Worm (Caenorhabditis elegans) whole organism, L1 larva: ENCODE results near the gene mig-38.
A peak's percentile ranks its signal among the peaks of the same experiment; 100 is the strongest.

Experiments used
- C16A3.4 ChIP-seq: fragments of 150-350 bp; optimal IDR thresholded peaks from 2 replicates; lab custom pipeline; 2014; ENCODE audit warnings: missing biosample characterization, missing genetic modification characterization
- blmp-1 ChIP-seq: fragments of 150-350 bp; optimal IDR thresholded peaks from 2 replicates; lab custom pipeline; 2014; ENCODE audit warnings: missing biosample characterization, missing genetic modification characterization
- dpl-1 ChIP-seq, 3 experiments: fragments of 150-350 bp in 2 of 3; sonication (generic microtip) in 1 of 3; optimal IDR thresholded peaks; 2 replicates each; lab custom pipeline; 2014 to 2017; ENCODE audit warnings: missing biosample characterization in 3 of 3, missing genetic modification characterization in 3 of 3, missing genetic modification reagents in 3 of 3
- dsc-1 ChIP-seq: sonication (generic microtip); optimal IDR thresholded peaks from 2 replicates; lab custom pipeline; 2016; ENCODE audit warnings: mild to moderate bottlenecking, missing genetic modification characterization, missing compliant biosample characterization
- efl-3 ChIP-seq: fragments of 200-800 bp; sonication (Bioruptor generic); optimal IDR thresholded peaks from 2 replicates; lab custom pipeline; 2018; ENCODE audit warnings: mild to moderate bottlenecking, missing genetic modification characterization, missing compliant biosample characterization
- elt-2 ChIP-seq: sonication (generic microtip); optimal IDR thresholded peaks from 2 replicates; lab custom pipeline; 2016; ENCODE audit warnings: missing genetic modification characterization, mild to moderate bottlenecking, inconsistent platforms, missing compliant biosample characterization, missing genetic modification reagents
- elt-3 ChIP-seq, 6 experiments: fragments of 150-350 bp in 1 of 6; sonication (generic microtip); optimal IDR thresholded peaks; 2 replicates each; lab custom pipeline; 2017 to 2018; ENCODE audit warnings: missing biosample characterization in 6 of 6, missing genetic modification characterization in 6 of 6, inconsistent platforms in 1 of 6
- ets-5 ChIP-seq: fragments of 200-800 bp; sonication (Bioruptor generic); IDR thresholded peaks from 2 replicates; pipeline ENCODE4 v1.3.6; 2022; ENCODE audit warnings: missing genetic modification characterization, missing compliant biosample characterization
- fkh-10 ChIP-seq: sonication (generic microtip); optimal IDR thresholded peaks from 2 replicates; lab custom pipeline; 2017; ENCODE audit warnings: missing biosample characterization, missing genetic modification reagents, missing genetic modification characterization
- fkh-8 ChIP-seq: sonication (generic microtip); optimal IDR thresholded peaks from 2 replicates; lab custom pipeline; 2016; ENCODE audit warnings: mild to moderate bottlenecking, missing genetic modification characterization, missing compliant biosample characterization
- hpl-2 ChIP-seq: fragments of 150-350 bp; optimal IDR thresholded peaks from 2 replicates; lab custom pipeline; 2014; ENCODE audit warnings: missing biosample characterization, missing genetic modification reagents, missing genetic modification characterization
- irx-1 ChIP-seq: sonication (generic microtip); optimal IDR thresholded peaks from 2 replicates; lab custom pipeline; 2016; ENCODE audit warnings: missing genetic modification characterization, missing compliant biosample characterization
- isw-1 ChIP-seq: fragments of 200-800 bp; sonication (Bioruptor generic); IDR thresholded peaks from 2 replicates; pipeline ENCODE4 v1.3.6; 2022; ENCODE audit warnings: missing genetic modification characterization, missing compliant biosample characterization
- lin-13 ChIP-seq: fragments of 150-350 bp; optimal IDR thresholded peaks from 2 replicates; lab custom pipeline; 2014; ENCODE audit warnings: missing biosample characterization, missing genetic modification reagents, missing genetic modification characterization
- lin-14 ChIP-seq: fragments of 200-800 bp; sonication (Bioruptor generic); optimal IDR thresholded peaks from 2 replicates; lab custom pipeline; 2018; ENCODE audit warnings: mild to moderate bottlenecking, missing genetic modification characterization, moderate library complexity, missing compliant biosample characterization
- lin-39 ChIP-seq: fragments of 150-350 bp; optimal IDR thresholded peaks from 2 replicates; lab custom pipeline; 2014; ENCODE audit warnings: missing biosample characterization, missing genetic modification reagents, missing genetic modification characterization
- lsy-2 ChIP-seq, 2 experiments: fragments of 150-350 bp; optimal IDR thresholded peaks; 2 replicates each; lab custom pipeline; 2014; ENCODE audit warnings: missing biosample characterization in 2 of 2, missing genetic modification characterization in 2 of 2
- mef-2 ChIP-seq: fragments of 150-350 bp; optimal IDR thresholded peaks from 2 replicates; lab custom pipeline; 2014; ENCODE audit warnings: missing biosample characterization, missing genetic modification characterization
- mep-1 ChIP-seq: fragments of 150-350 bp; optimal IDR thresholded peaks from 2 replicates; lab custom pipeline; 2014; ENCODE audit warnings: missing biosample characterization, missing genetic modification characterization
- nhr-12 ChIP-seq: sonication (generic microtip); optimal IDR thresholded peaks from 2 replicates; lab custom pipeline; 2017; ENCODE audit warnings: missing biosample characterization, missing genetic modification characterization
- nhr-20 ChIP-seq: sonication (generic microtip); optimal IDR thresholded peaks from 2 replicates; lab custom pipeline; 2016; ENCODE audit warnings: mild to moderate bottlenecking, missing genetic modification characterization, missing compliant biosample characterization
- nhr-237 ChIP-seq: fragments of 150-350 bp; optimal IDR thresholded peaks from 2 replicates; lab custom pipeline; 2014; ENCODE audit warnings: missing biosample characterization, missing genetic modification characterization
- nhr-47 ChIP-seq: sonication (generic microtip); optimal IDR thresholded peaks from 2 replicates; lab custom pipeline; 2016; ENCODE audit warnings: mild to moderate bottlenecking, missing genetic modification characterization, moderate library complexity, missing compliant biosample characterization
- nhr-71 ChIP-seq: sonication (generic microtip); optimal IDR thresholded peaks from 2 replicates; lab custom pipeline; 2016; ENCODE audit warnings: mild to moderate bottlenecking, missing genetic modification characterization, moderate library complexity, missing compliant biosample characterization
- nhr-77 ChIP-seq: fragments of 150-350 bp; optimal IDR thresholded peaks from 2 replicates; lab custom pipeline; 2014; ENCODE audit warnings: missing biosample characterization, missing genetic modification characterization
- nhr-84 ChIP-seq: sonication (generic microtip); optimal IDR thresholded peaks from 2 replicates; lab custom pipeline; 2017; ENCODE audit warnings: missing biosample characterization, missing genetic modification characterization
- nhr-85 ChIP-seq: sonication (generic microtip); peaks from one replicate; lab custom pipeline; 2016; ENCODE audit warnings: missing genetic modification characterization, inconsistent platforms, missing compliant biosample characterization
- pax-3 ChIP-seq: fragments of 200-800 bp; sonication (Bioruptor generic); optimal IDR thresholded peaks from 2 replicates; lab custom pipeline; 2018; ENCODE audit warnings: mild to moderate bottlenecking, missing genetic modification characterization, moderate library complexity, missing compliant biosample characterization
- rnt-1 ChIP-seq: sonication (generic microtip); optimal IDR thresholded peaks from 2 replicates; lab custom pipeline; 2016; ENCODE audit warnings: mild to moderate bottlenecking, missing genetic modification characterization, moderate library complexity, missing compliant biosample characterization
- snpc-4 ChIP-seq: fragments of 150-350 bp; optimal IDR thresholded peaks from 2 replicates; lab custom pipeline; 2014; ENCODE audit warnings: missing biosample characterization, missing genetic modification characterization
- sox-4 ChIP-seq: sonication (generic microtip); optimal IDR thresholded peaks from 2 replicates; lab custom pipeline; 2016; ENCODE audit warnings: missing genetic modification characterization, missing compliant biosample characterization
- sptf-1 ChIP-seq: fragments of 150-350 bp; optimal IDR thresholded peaks from 2 replicates; lab custom pipeline; 2014; ENCODE audit warnings: missing biosample characterization, missing genetic modification characterization
- swsn-7 ChIP-seq: sonication (generic microtip); optimal IDR thresholded peaks from 2 replicates; lab custom pipeline; 2016; ENCODE audit warnings: missing genetic modification characterization, missing compliant biosample characterization
- tbx-2 ChIP-seq: sonication (generic microtip); optimal IDR thresholded peaks from 2 replicates; lab custom pipeline; 2016; ENCODE audit warnings: missing genetic modification characterization, missing compliant biosample characterization
- unc-130 ChIP-seq: fragments of 150-350 bp; optimal IDR thresholded peaks from 2 replicates; lab custom pipeline; 2017; ENCODE audit warnings: missing biosample characterization, missing genetic modification characterization, inconsistent platforms
- unc-62 ChIP-seq: fragments of 150-350 bp; optimal IDR thresholded peaks from 2 replicates; lab custom pipeline; 2014; ENCODE audit warnings: missing biosample characterization, missing genetic modification reagents, missing genetic modification characterization
- unc-86 ChIP-seq: sonication (generic microtip); optimal IDR thresholded peaks from 2 replicates; lab custom pipeline; 2016; ENCODE audit warnings: missing genetic modification characterization, missing compliant biosample characterization
- vab-15 ChIP-seq: sonication (generic microtip); optimal IDR thresholded peaks from 2 replicates; lab custom pipeline; 2017; ENCODE audit warnings: missing genotype, mild to moderate bottlenecking, missing genetic modification characterization, missing compliant biosample characterization
- zip-4 ChIP-seq: fragments of 200-800 bp; sonication (Bioruptor generic); optimal IDR thresholded peaks from 2 replicates; lab custom pipeline; 2018; ENCODE audit warnings: mild to moderate bottlenecking, missing genetic modification characterization, moderate library complexity, missing compliant biosample characterization
- ztf-11 ChIP-seq, 2 experiments: sonication (generic microtip); optimal IDR thresholded peaks; 2 replicates each; lab custom pipeline; 2016 to 2017; ENCODE audit warnings: missing genetic modification characterization in 2 of 2, missing biosample characterization in 1 of 2, missing compliant biosample characterization in 1 of 2

The mig-38 gene

DNA sequence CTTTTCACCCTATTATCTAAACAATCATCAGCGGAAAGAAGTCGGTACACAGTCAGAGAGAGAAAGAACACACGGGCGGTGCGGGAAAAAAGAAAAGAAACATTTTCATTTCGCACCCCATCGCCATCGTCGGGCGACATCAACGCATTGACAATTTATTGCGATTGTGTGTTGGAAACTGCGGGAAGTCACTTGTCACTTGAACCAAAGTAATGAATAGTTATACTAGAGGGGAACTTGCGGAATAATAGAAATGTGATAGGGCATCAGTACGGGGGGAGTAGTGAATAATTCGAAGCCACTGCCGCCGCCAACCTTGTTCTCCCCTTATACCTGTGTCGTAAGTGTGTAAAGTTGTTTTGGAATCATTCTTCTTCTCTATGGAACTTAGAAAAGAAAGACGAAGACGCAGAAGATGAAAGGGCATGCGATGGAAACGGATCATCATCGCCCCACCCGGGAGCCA lies 22.6 kb upstream of the mig-38 start (continued):
- TF ChIP-seq lin-39 (tag; lab: Kevin White, UChicago) (no peak), mef-2 (tag; lab: Kevin White, UChicago) (no peak), nhr-47 (tag; lab: Kevin White, UChicago) (peak; percentile 23), dpl-1 (GFP tag; optimal IDR thresholded peaks at IDR 0.05; lab: Kevin White, UChicago) (peak in 1 of 3 experiments; percentile 23), snpc-4 (no peak), C16A3.4 (tag; lab: Kevin White, UChicago) (peak; percentile 13), elt-3 (tag; optimal IDR thresholded peaks at IDR 0.05; lab: Kevin White, UChicago) (peak in 1 of 6 experiments; percentile 4), ets-5 (GFP tag; lab: Robert Waterston, UW) (no peak), mep-1 (peak; percentile 57), nhr-237 (no peak), rnt-1 (tag; lab: Kevin White, UChicago) (peak; percentile 49), nhr-84 (tag; lab: Kevin White, UChicago) (no peak), sptf-1 (tag; lab: Kevin White, UChicago) (no peak), hpl-2 (GFP tag; lab: Kevin White, UChicago) (no peak), nhr-20 (peak; percentile 7), blmp-1 (peak; percentile 67), nhr-85 (tag; lab: Kevin White, UChicago) (peak; percentile 91), dsc-1 (no peak), elt-2 (no peak), vab-15 (tag; lab: Kevin White, UChicago) (no peak), efl-3 (GFP tag; lab: Kevin White, UChicago) (no peak), fkh-8 (tag; lab: Kevin White, UChicago) (no peak), nhr-71 (peak; percentile 46), lsy-2 (tag; optimal IDR thresholded peaks at IDR 0.05; lab: Kevin White, UChicago) (peak in 1 of 2 experiments; percentile 39), lin-13 (GFP tag; lab: Kevin White, UChicago) (no peak), isw-1 (GFP tag; lab: Robert Waterston, UW) (no peak), tbx-2 (no peak), swsn-7 (no peak), zip-4 (no peak), irx-1 (tag; lab: Kevin White, UChicago) (no peak), fkh-10 (no peak), nhr-12 (tag; lab: Kevin White, UChicago) (no peak), ztf-11 (tag; optimal IDR thresholded peaks at IDR 0.05; lab: Kevin White, UChicago) (no peak), unc-62 (GFP tag; lab: Kevin White, UChicago) (no peak), sox-4 (no peak)

DNA sequence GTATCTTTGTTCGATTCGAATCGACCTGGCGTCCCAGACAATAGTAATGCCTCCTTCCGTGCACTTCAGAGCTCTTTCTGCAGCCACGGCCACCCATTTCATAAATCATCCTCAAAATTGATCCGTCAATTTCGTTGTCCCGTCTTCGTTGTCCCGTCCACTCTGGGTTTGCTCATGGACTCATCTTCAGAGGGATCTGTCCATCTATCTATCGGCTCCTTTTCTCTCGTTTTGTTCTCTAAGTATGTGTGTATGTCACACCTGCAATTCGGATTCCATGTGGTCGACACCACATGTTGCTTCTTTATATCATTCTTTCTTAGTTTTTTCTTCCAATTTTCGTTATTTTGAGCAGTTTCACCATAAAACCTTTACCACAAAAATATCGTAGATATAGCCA lies 21.5 kb upstream of the mig-38 start:
- peak; percentile 55 for TF ChIP-seq lin-14
- TF ChIP-seq lsy-2 (tag; optimal IDR thresholded peaks at IDR 0.05; lab: Kevin White, UChicago) = peak in 1 of 2 experiments; percentile 2
- TF ChIP-seq dsc-1 = peak; percentile 66
- no peak for TF ChIP-seq snpc-4
- no peak for TF ChIP-seq unc-86 (tag; lab: Kevin White, UChicago)
- TF ChIP-seq unc-130 (tag; lab: Kevin White, UChicago) = peak; percentile 8
- peak; percentile 26 for TF ChIP-seq nhr-71
- TF ChIP-seq rnt-1 (tag; lab: Kevin White, UChicago) = peak; percentile 46
- no peak for TF ChIP-seq nhr-77

- TF ChIP-seq pax-3 (tag; lab: Kevin White, UChicago) = no peak
- no peak for TF ChIP-seq nhr-20
- no peak for TF ChIP-seq C16A3.4 (tag; lab: Kevin White, UChicago)
- no peak for TF ChIP-seq ets-5 (GFP tag; lab: Robert Waterston, UW)
- peak; percentile 25 for TF ChIP-seq lin-14
Measured at ce11 chrIV:11574331-11574730, 19.7 kb upstream of the mig-38 start.
